Worm (Caenorhabditis elegans) whole organism, L4 larva: Measurements from ENCODE around the gene ppm-1.H.

Experiments used
- F26F4.8 ChIP-seq: fragments of 200-800 bp; sonication (Bioruptor generic); conservative IDR thresholded peaks from 2 replicates; pipeline ENCODE4 v1.3.6; 2022; ENCODE audit warnings: missing genetic modification characterization, missing compliant biosample characterization
- F37D6.2 ChIP-seq: sonication (generic microtip); optimal IDR thresholded peaks from 2 replicates; lab custom pipeline; 2016; ENCODE audit warnings: mild to moderate bottlenecking, missing genetic modification characterization, missing compliant biosample characterization
- F44E2.7 ChIP-seq: fragments of 200-800 bp; sonication (Bioruptor generic); IDR thresholded peaks from 2 replicates; pipeline ENCODE4 v2.1.2; 2022; ENCODE audit warnings: missing genetic modification characterization, missing compliant biosample characterization
- Y105C5A.15 ChIP-seq: fragments of 200-800 bp; sonication (Bioruptor generic); IDR thresholded peaks from 2 replicates; pipeline ENCODE4 v1.3.6; 2022; ENCODE audit warnings: missing genetic modification characterization, missing compliant biosample characterization
- Y48G9A.11 ChIP-seq: fragments of 200-800 bp; sonication (Bioruptor generic); IDR thresholded peaks from 2 replicates; pipeline ENCODE4 v1.3.6; 2022; ENCODE audit warnings: missing genetic modification reagents, missing genetic modification characterization, missing compliant biosample characterization
- ZK337.2 ChIP-seq: fragments of 200-800 bp; sonication (Bioruptor generic); IDR thresholded peaks from 2 replicates; pipeline ENCODE4 v1.3.6; 2022; ENCODE audit warnings: missing genetic modification reagents, missing genetic modification characterization, missing compliant biosample characterization
- ama-1 ChIP-seq: fragments of 150-350 bp; optimal IDR thresholded peaks from 2 replicates; lab custom pipeline; 2014; ENCODE audit warnings: inconsistent platforms, mixed read lengths
- attf-4 ChIP-seq: sonication (generic microtip); optimal IDR thresholded peaks from 3 replicates; lab custom pipeline; 2017; ENCODE audit warnings: missing biosample characterization, missing genetic modification characterization
- ceh-20 ChIP-seq: fragments of 200-800 bp; sonication (Bioruptor generic); IDR thresholded peaks from 2 replicates; pipeline ENCODE4 v1.3.6; 2022; ENCODE audit warnings: missing genetic modification reagents, missing genetic modification characterization, missing compliant biosample characterization
- ceh-28 ChIP-seq: fragments of 150-350 bp; optimal IDR thresholded peaks from 2 replicates; lab custom pipeline; 2014; ENCODE audit warnings: missing biosample characterization, missing genetic modification reagents, missing genetic modification characterization
- ceh-82 ChIP-seq: sonication (generic microtip); optimal IDR thresholded peaks from 2 replicates; lab custom pipeline; 2017; ENCODE audit warnings: missing biosample characterization, missing genetic modification characterization
- ces-1 ChIP-seq: fragments of 150-350 bp; sonication (generic microtip); optimal IDR thresholded peaks from 4 replicates; lab custom pipeline; 2014; ENCODE audit warnings: missing biosample characterization, missing genetic modification reagents, missing genetic modification characterization
- ctbp-1 ChIP-seq: fragments of 200-800 bp; sonication (Bioruptor generic); IDR thresholded peaks from 2 replicates; pipeline ENCODE4 v1.3.6; 2022; ENCODE audit warnings: missing genetic modification reagents, missing genetic modification characterization, missing compliant biosample characterization
- daf-12 ChIP-seq: fragments of 150-350 bp; optimal IDR thresholded peaks from 2 replicates; lab custom pipeline; 2014; ENCODE audit warnings: missing biosample characterization, missing genetic modification reagents, missing genetic modification characterization
- daf-16 ChIP-seq, 3 experiments: sonication (generic microtip); optimal IDR thresholded peaks; 2 replicates each; lab custom pipeline; 2016 to 2017; ENCODE audit warnings: missing genetic modification characterization in 3 of 3, missing genetic modification reagents in 3 of 3, mild to moderate bottlenecking in 2 of 3, missing compliant biosample characterization in 2 of 3, missing biosample characterization in 1 of 3, moderate library complexity in 1 of 3
- daf-8 ChIP-seq: fragments of 200-800 bp; sonication (Bioruptor generic); IDR thresholded peaks from 2 replicates; pipeline ENCODE4 v1.3.6; 2022; ENCODE audit warnings: missing genetic modification characterization, missing compliant biosample characterization
- dmd-8 ChIP-seq: fragments of 200-800 bp; sonication (Bioruptor generic); IDR thresholded peaks from 2 replicates; pipeline ENCODE4 v1.3.6; 2022; ENCODE audit warnings: missing genetic modification characterization, missing compliant biosample characterization
- dmd-9 ChIP-seq: fragments of 200-800 bp; sonication (Bioruptor generic); IDR thresholded peaks from 2 replicates; pipeline ENCODE4 v1.3.6; 2022; ENCODE audit warnings: missing genetic modification reagents, missing genetic modification characterization, missing compliant biosample characterization
- duxl-1 ChIP-seq: sonication (generic microtip); optimal IDR thresholded peaks from 2 replicates; lab custom pipeline; 2016; ENCODE audit warnings: mild to moderate bottlenecking, missing genetic modification characterization, moderate library complexity, missing compliant biosample characterization; ENCODE audit not compliant: poor library complexity
- dve-1 ChIP-seq: sonication (generic microtip); optimal IDR thresholded peaks from 2 replicates; lab custom pipeline; 2017; ENCODE audit warnings: antibody characterized with exemption, mild to moderate bottlenecking, missing genetic modification characterization, missing compliant biosample characterization; ENCODE audit not compliant: insufficient read depth
- fkh-10 ChIP-seq: fragments of 150-350 bp; optimal IDR thresholded peaks from 2 replicates; lab custom pipeline; 2014; ENCODE audit warnings: missing biosample characterization, missing genetic modification reagents, missing genetic modification characterization
- fos-1 ChIP-seq: fragments of 150-350 bp; optimal IDR thresholded peaks from 2 replicates; lab custom pipeline; 2014; ENCODE audit warnings: missing biosample characterization, missing genetic modification characterization
- hif-1 ChIP-seq, 2 experiments: sonication (generic microtip); optimal IDR thresholded peaks; 2 replicates each; lab custom pipeline; 2016 to 2017; ENCODE audit warnings: missing compliant biosample characterization in 2 of 2, missing genetic modification characterization in 2 of 2, missing genetic modification reagents in 2 of 2, missing genotype in 2 of 2, mild to moderate bottlenecking in 1 of 2
- hlh-11 ChIP-seq: fragments of 200-800 bp; sonication (Bioruptor generic); optimal IDR thresholded peaks from 2 replicates; lab custom pipeline; 2018; ENCODE audit warnings: mild to moderate bottlenecking, missing genetic modification characterization, missing compliant biosample characterization
- hlh-30 ChIP-seq: sonication (generic microtip); optimal IDR thresholded peaks from 2 replicates; lab custom pipeline; 2017; ENCODE audit warnings: antibody characterized with exemption, mild to moderate bottlenecking, missing genetic modification characterization, missing compliant biosample characterization; ENCODE audit not compliant: insufficient read depth
- lin-1 ChIP-seq: fragments of 200-800 bp; sonication (Bioruptor generic); IDR thresholded peaks from 2 replicates; pipeline ENCODE4 v1.3.6; 2022; ENCODE audit warnings: missing genetic modification reagents, missing genetic modification characterization, missing compliant biosample characterization
- lin-39 ChIP-seq: fragments of 150-350 bp; optimal IDR thresholded peaks from 2 replicates; lab custom pipeline; 2014; ENCODE audit warnings: missing biosample characterization, missing genetic modification reagents, missing genetic modification characterization
- lsy-2 ChIP-seq, 2 experiments: fragments of 150-350 bp in 1 of 2; sonication (generic microtip) in 1 of 2; optimal IDR thresholded peaks; 2 replicates each; lab custom pipeline; 2014 to 2017; ENCODE audit warnings: missing biosample characterization in 2 of 2, missing genetic modification characterization in 2 of 2
- madf-9 ChIP-seq: fragments of 200-800 bp; sonication (Bioruptor generic); conservative IDR thresholded peaks from 2 replicates; pipeline ENCODE4 v1.3.6; 2022; ENCODE audit warnings: missing genetic modification reagents, missing genetic modification characterization, missing compliant biosample characterization
- mxl-2 ChIP-seq: fragments of 200-800 bp; sonication (Bioruptor generic); conservative IDR thresholded peaks from 2 replicates; pipeline ENCODE4 v1.3.6; 2022; ENCODE audit warnings: missing genetic modification reagents, missing genetic modification characterization, missing compliant biosample characterization
- nhr-102 ChIP-seq: sonication (generic microtip); optimal IDR thresholded peaks from 2 replicates; lab custom pipeline; 2016; ENCODE audit warnings: mild to moderate bottlenecking, missing genetic modification characterization, moderate library complexity, missing compliant biosample characterization
- nhr-237 ChIP-seq: sonication (generic microtip); optimal IDR thresholded peaks from 2 replicates; lab custom pipeline; 2017; ENCODE audit warnings: missing biosample characterization, missing genetic modification characterization
- nhr-28 ChIP-seq: fragments of 150-350 bp; optimal IDR thresholded peaks from 2 replicates; lab custom pipeline; 2014; ENCODE audit warnings: missing biosample characterization, missing genetic modification characterization
- nhr-41 ChIP-seq: fragments of 200-800 bp; sonication (Bioruptor generic); IDR thresholded peaks from 2 replicates; pipeline ENCODE4 v1.3.6; 2022; ENCODE audit warnings: missing genetic modification reagents, missing genetic modification characterization, missing compliant biosample characterization
- nhr-6 ChIP-seq: fragments of 150-350 bp; optimal IDR thresholded peaks from 2 replicates; lab custom pipeline; 2014; ENCODE audit warnings: missing biosample characterization, missing genetic modification characterization
- nhr-76 ChIP-seq: fragments of 150-350 bp; optimal IDR thresholded peaks from 2 replicates; lab custom pipeline; 2014; ENCODE audit warnings: missing biosample characterization, missing genetic modification characterization
- php-3 ChIP-seq: fragments of 200-800 bp; sonication (Bioruptor generic); IDR thresholded peaks from 2 replicates; pipeline ENCODE4 v1.3.6; 2022; ENCODE audit warnings: missing genetic modification reagents, missing genetic modification characterization, missing compliant biosample characterization
- pqm-1 ChIP-seq: sonication (generic microtip); optimal IDR thresholded peaks from 2 replicates; lab custom pipeline; 2017; ENCODE audit warnings: missing biosample characterization, missing genetic modification characterization
- rbr-2 ChIP-seq: sonication (generic microtip); optimal IDR thresholded peaks from 2 replicates; lab custom pipeline; 2016; ENCODE audit warnings: missing genotype, missing genetic modification characterization, missing compliant biosample characterization
- saeg-2 ChIP-seq: fragments of 200-800 bp; sonication (Bioruptor generic); IDR thresholded peaks from 2 replicates; pipeline ENCODE4 v1.3.6; 2022; ENCODE audit warnings: missing genetic modification reagents, missing genetic modification characterization, missing compliant biosample characterization
- set-16 ChIP-seq: fragments of 200-800 bp; sonication (Bioruptor generic); IDR thresholded peaks from 2 replicates; pipeline ENCODE4 v1.3.6; 2022; ENCODE audit warnings: missing genetic modification reagents, missing genetic modification characterization, missing compliant biosample characterization
- snpc-1.2 ChIP-seq: fragments of 200-800 bp; sonication (Bioruptor generic); IDR thresholded peaks from 2 replicates; pipeline ENCODE4 v1.3.6; 2022; ENCODE audit warnings: missing genetic modification reagents, missing genetic modification characterization, missing compliant biosample characterization
- snpc-4 ChIP-seq: fragments of 150-350 bp; optimal IDR thresholded peaks from 2 replicates; lab custom pipeline; 2014; ENCODE audit warnings: missing biosample characterization, missing genetic modification characterization
- spr-1 ChIP-seq: sonication (generic microtip); optimal IDR thresholded peaks from 2 replicates; lab custom pipeline; 2016; ENCODE audit warnings: mild to moderate bottlenecking, missing genetic modification characterization, missing compliant biosample characterization
- tag-97 ChIP-seq: fragments of 200-800 bp; sonication (Bioruptor generic); IDR thresholded peaks from 2 replicates; pipeline ENCODE4 v1.3.6; 2022; ENCODE audit warnings: missing genetic modification characterization, missing compliant biosample characterization
- unc-130 ChIP-seq: sonication (generic microtip); optimal IDR thresholded peaks from 2 replicates; lab custom pipeline; 2016; ENCODE audit warnings: missing genetic modification reagents, missing genetic modification characterization, missing compliant biosample characterization
- unc-62 ChIP-seq, 3 experiments: fragments of 150-350 bp in 1 of 3; sonication (generic microtip); optimal IDR thresholded peaks in 2 of 3; peaks in 1 of 3; 1 replicate in 1 of 3; 2 replicates in 2 of 3; lab custom pipeline; 2014 to 2017; ENCODE audit warnings: missing biosample characterization in 3 of 3, missing genetic modification characterization in 3 of 3, missing genetic modification reagents in 3 of 3, missing genotype in 1 of 3
- zag-1 ChIP-seq: fragments of 150-350 bp; optimal IDR thresholded peaks from 2 replicates; lab custom pipeline; 2014; ENCODE audit warnings: missing biosample characterization, missing genetic modification characterization
- zfp-3 ChIP-seq: fragments of 200-800 bp; sonication (Bioruptor generic); conservative IDR thresholded peaks from 2 replicates; pipeline ENCODE4 v1.3.6; 2022; ENCODE audit warnings: missing genetic modification reagents, missing genetic modification characterization, missing compliant biosample characterization
- zip-11 ChIP-seq: fragments of 200-800 bp; sonication (Bioruptor generic); IDR thresholded peaks from 2 replicates; pipeline ENCODE4 v1.3.6; 2022; ENCODE audit warnings: missing genetic modification characterization, missing compliant biosample characterization

The ppm-1.H gene

ce11 chrIV:12268272-12269045 is at the start of gene ppm-1.H, which contains the start of gene rpl-34 (continued):
- TF ChIP-seq nhr-237 (no peak), attf-4 (no peak), tag-97 (GFP tag; lab: Robert Waterston, UW) (no peak), daf-16 (GFP tag; optimal IDR thresholded peaks at IDR 0.05; lab: Kevin White, UChicago) (no peak), daf-16 (tag; optimal IDR thresholded peaks at IDR 0.05; lab: Kevin White, UChicago) (no peak), madf-9 (GFP tag; lab: Robert Waterston, UW) (no peak), ZK337.2 (GFP tag; lab: Robert Waterston, UW) (no peak), unc-62 (GFP tag; optimal IDR thresholded peaks at IDR 0.05 in 1 of 2; lab: Kevin White, UChicago) (no peak), unc-62 (tag; optimal IDR thresholded peaks at IDR 0.05; lab: Kevin White, UChicago) (no peak), fkh-10 (GFP tag; lab: Kevin White, UChicago) (no peak), snpc-1.2 (GFP tag; lab: Robert Waterston, UW) (no peak), zfp-3 (no peak), duxl-1 (tag; lab: Kevin White, UChicago) (no peak), unc-130 (GFP tag; lab: Kevin White, UChicago) (peak; percentile 2), dmd-9 (GFP tag; lab: Robert Waterston, UW) (no peak), hif-1 (tag; optimal IDR thresholded peaks at IDR 0.05; lab: Kevin White, UChicago) (peak in 1 of 2 experiments; percentile 39), F37D6.2 (tag; lab: Kevin White, UChicago) (no peak), ceh-82 (tag; lab: Kevin White, UChicago) (no peak), ces-1 (GFP tag; lab: Kevin White, UChicago) (no peak), rbr-2 (tag; lab: Kevin White, UChicago) (peak; percentile 54), snpc-4 (tag; lab: Kevin White, UChicago) (no peak), fos-1 (tag; lab: Kevin White, UChicago) (no peak), dve-1 (tag; lab: Kevin White, UChicago) (no peak), zip-11 (no peak), Y105C5A.15 (GFP tag; lab: Robert Waterston, UW) (no peak), zag-1 (tag; lab: Kevin White, UChicago) (no peak), nhr-102 (tag; lab: Kevin White, UChicago) (no peak), nhr-28 (no peak), hlh-11 (tag; lab: Kevin White, UChicago) (no peak), daf-8 (GFP tag; lab: Robert Waterston, UW) (no peak), lsy-2 (tag; optimal IDR thresholded peaks at IDR 0.05; lab: Kevin White, UChicago) (peak; percentile 90 to 98), nhr-41 (GFP tag; lab: Robert Waterston, UW) (no peak), dmd-8 (GFP tag; lab: Robert Waterston, UW) (no peak), ceh-28 (tag; lab: Kevin White, UChicago) (no peak), pqm-1 (no peak), ama-1 (lab: Kevin White, UChicago) (no peak), spr-1 (no peak), lin-1 (no peak), lin-39 (tag; lab: Kevin White, UChicago) (no peak), mxl-2 (GFP tag; lab: Robert Waterston, UW) (no peak), hlh-30 (tag; lab: Kevin White, UChicago) (peak; percentile 78), ctbp-1 (GFP tag; lab: Robert Waterston, UW) (no peak), nhr-76 (tag; lab: Kevin White, UChicago) (no peak), ceh-20 (no peak), set-16 (GFP tag; lab: Robert Waterston, UW) (no peak), F26F4.8 (no peak), php-3 (no peak), Y48G9A.11 (GFP tag; lab: Robert Waterston, UW) (no peak), saeg-2 (GFP tag; lab: Robert Waterston, UW) (no peak), F44E2.7 (no peak), nhr-6 (tag; lab: Kevin White, UChicago) (peak; percentile 68), daf-12 (tag; lab: Kevin White, UChicago) (no peak)
